Worm (Caenorhabditis elegans): ENCODE results near the gene aman-2.
A peak's percentile ranks its signal among the peaks of the same experiment; 100 is the strongest.

aman-2 gene

DNA sequence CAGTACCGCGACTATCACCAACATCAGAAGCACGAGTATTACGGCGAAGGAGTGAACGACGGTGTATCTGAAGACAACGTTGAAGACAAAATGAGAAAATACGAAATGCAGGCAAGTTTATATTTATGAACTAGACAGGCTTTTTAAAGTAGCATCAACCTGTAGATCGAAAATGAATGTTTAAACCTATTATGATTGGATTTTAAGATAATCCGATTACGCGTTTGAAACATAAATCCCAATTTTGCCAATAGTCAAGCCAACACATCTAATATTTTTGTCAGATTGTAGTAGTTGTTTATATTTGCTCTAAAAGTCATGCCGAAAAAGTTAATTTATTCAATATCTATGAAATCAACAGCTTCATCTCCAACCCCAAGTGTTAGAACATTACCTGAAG, 31.8 kb downstream of the aman-2 start:
- TF ChIP-seq klf-2 (GFP tag; conservative IDR thresholded peaks at IDR 0.05) = no peak
- no peak for TF ChIP-seq cog-1 (tag; optimal IDR thresholded peaks at IDR 0.05)
- TF ChIP-seq ztf-29 (GFP tag; IDR thresholded peaks at IDR 0.05) = no peak
- no peak for TF ChIP-seq tab-1 (GFP tag; IDR thresholded peaks at IDR 0.05)

DNA sequence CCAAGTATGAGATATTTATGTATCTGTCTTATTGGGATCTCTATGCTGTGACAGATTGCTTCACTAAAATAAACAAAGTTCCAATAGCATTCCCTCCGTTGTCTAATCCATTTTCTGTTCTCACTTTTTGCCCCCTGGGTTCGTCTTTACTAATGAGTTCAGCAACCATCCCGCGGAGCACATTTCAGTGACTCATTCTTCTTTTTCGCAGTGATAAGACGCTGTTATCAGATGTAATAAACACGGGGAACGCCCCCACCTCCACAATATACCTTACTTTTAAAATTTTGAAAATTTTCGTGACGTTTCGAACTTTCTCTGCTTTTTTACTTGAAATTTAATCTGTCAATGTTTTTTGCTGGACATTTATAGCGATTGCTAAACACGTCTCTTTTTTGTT, 32.9 kb downstream of the aman-2 start:
- TF ChIP-seq T22C8.4 (GFP tag; IDR thresholded peaks at IDR 0.05) (no peak), ref-1 (GFP tag; conservative IDR thresholded peaks at IDR 0.05) (no peak), flt-1 (GFP tag; IDR thresholded peaks at IDR 0.05) (no peak), klf-2 (GFP tag; conservative IDR thresholded peaks at IDR 0.05) (no peak), med-1 (GFP tag; optimal IDR thresholded peaks at IDR 0.05; ENCODE audit: insufficient read depth) (no peak), tab-1 (GFP tag; IDR thresholded peaks at IDR 0.05) (no peak)

DNA sequence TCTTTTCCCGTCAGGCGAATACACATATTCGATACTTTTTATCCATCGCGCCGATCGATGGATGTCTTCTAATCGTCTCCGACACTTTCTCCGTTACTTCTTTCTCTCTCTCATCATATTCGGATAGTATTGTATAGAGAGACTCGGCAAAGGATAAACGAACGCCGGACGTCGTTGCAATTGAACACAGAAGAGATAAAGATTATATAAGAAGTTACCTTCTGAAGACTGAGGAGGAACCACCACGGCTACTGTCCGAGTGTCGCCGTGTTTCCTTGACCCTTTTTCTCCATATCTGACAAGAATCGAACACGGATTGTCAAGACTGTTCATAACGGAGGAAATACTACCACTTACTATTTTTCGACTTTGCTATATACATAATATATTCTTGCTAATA, 33.9 kb downstream of the aman-2 start, which contains the start of gene sma-1:
sma-1 (plus strand) TSS at position 301 of the 400 bp plus-strand sequence.
- TF ChIP-seq ztf-29 (GFP tag; IDR thresholded peaks at IDR 0.05) (no peak), med-1 (GFP tag; optimal IDR thresholded peaks at IDR 0.05; ENCODE audit: insufficient read depth) (no peak), flt-1 (GFP tag; IDR thresholded peaks at IDR 0.05) (no peak), klf-2 (GFP tag; conservative IDR thresholded peaks at IDR 0.05) (no peak), tab-1 (GFP tag; IDR thresholded peaks at IDR 0.05) (no peak), ref-1 (GFP tag; conservative IDR thresholded peaks at IDR 0.05) (no peak), cog-1 (tag; optimal IDR thresholded peaks at IDR 0.05) (no peak), ztf-23 (GFP tag; IDR thresholded peaks at IDR 0.05) (no peak), T22C8.4 (GFP tag; IDR thresholded peaks at IDR 0.05) (no peak)

DNA sequence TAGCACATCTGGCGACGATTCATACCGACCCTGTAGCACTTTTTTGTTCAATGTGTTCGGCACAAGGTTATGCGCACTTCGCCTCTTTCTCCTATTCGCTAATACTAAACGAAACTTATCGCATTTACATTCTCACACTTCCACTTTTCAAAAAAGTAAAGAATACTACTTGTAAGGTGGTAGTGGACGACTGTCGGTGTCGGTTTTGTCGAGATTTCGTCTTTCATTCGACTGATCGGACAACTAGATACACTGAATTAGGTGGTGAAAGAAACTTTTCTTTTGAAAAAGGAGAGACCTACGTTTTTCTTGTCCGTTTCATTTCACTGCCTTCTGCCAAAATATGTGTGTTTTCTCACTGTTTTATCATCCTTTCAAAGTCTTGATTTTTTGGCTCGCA, 35.4 kb downstream of the aman-2 start:
- TF ChIP-seq cog-1 (tag; optimal IDR thresholded peaks at IDR 0.05) (no peak), T22C8.4 (GFP tag; IDR thresholded peaks at IDR 0.05) (no peak), tab-1 (GFP tag; IDR thresholded peaks at IDR 0.05) (no peak)

DNA sequence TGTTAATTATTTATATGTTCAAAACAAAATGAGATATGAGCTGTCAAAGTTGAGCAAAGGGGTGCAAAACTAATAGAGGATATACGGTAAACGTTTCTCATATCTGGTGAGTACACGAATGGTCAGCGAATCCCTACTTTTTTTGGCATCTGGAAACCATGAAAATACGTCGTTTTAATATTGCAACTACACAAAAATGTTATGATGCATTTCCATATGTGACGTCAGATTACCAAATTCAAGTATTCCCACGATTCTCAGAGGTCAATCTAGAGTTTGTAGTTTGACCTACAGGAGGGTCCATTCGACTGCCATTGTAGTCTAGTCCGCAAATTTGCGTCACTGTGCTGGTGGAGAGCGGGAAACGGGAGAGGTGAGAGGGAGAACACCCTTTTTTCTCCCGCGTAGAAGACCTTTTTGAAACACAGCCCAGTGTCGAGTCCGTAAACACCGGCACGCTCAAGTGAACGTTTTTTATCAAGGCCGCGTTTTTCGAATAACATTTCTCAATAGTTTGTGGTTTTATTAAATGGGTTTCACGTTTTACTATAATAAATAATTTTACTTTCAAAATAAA, 36.6 kb downstream of the aman-2 start:
- TF ChIP-seq ref-1 (GFP tag; conservative IDR thresholded peaks at IDR 0.05) = no peak
- TF ChIP-seq ztf-23 (GFP tag; IDR thresholded peaks at IDR 0.05) = 0 out of 2 replicates have a peak, but pooled peaks have one; percentile 43
- no peak for TF ChIP-seq T22C8.4 (GFP tag; IDR thresholded peaks at IDR 0.05)
- TF ChIP-seq klf-2 (GFP tag; conservative IDR thresholded peaks at IDR 0.05) = no peak
- no peak for TF ChIP-seq med-1 (GFP tag; optimal IDR thresholded peaks at IDR 0.05; ENCODE audit: insufficient read depth)
- no peak for TF ChIP-seq tab-1 (GFP tag; IDR thresholded peaks at IDR 0.05)
- TF ChIP-seq flt-1 (GFP tag; IDR thresholded peaks at IDR 0.05) = peak; percentile 58; the same call in 1 of the 2 replicates
- TF ChIP-seq cog-1 (tag; optimal IDR thresholded peaks at IDR 0.05) = peak; percentile 29

DNA sequence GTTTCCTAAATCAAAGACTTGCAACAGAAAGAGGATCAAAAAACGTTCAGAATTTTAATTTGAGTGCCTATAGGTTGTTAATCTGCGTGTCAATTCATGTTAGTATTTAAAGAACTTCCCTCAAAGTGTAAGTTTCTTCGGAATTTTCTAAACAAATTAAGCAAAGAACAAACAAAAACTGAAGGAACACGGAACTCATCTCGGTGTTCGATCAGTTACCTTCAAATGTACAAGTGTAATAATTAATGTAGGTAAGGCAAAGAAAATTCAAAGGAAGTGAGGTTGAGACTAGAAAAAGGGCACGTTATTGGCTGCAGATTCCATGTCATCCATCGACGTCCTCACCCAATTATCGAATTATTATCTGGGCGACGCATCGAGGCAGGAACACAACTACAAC, 39.1 kb downstream of the aman-2 start, which contains the start of gene K12G11.6:
K12G11.6 (plus strand) TSS at position 357 of the 400 bp plus-strand sequence.
- TF ChIP-seq ztf-23 (GFP tag; IDR thresholded peaks at IDR 0.05) = no peak
- TF ChIP-seq tab-1 (GFP tag; IDR thresholded peaks at IDR 0.05) = no peak
- TF ChIP-seq cog-1 (tag; optimal IDR thresholded peaks at IDR 0.05) = no peak
- TF ChIP-seq klf-2 (GFP tag; conservative IDR thresholded peaks at IDR 0.05) = no peak
- TF ChIP-seq ztf-29 (GFP tag; IDR thresholded peaks at IDR 0.05) = no peak
- no peak for TF ChIP-seq T22C8.4 (GFP tag; IDR thresholded peaks at IDR 0.05)
- TF ChIP-seq ref-1 (GFP tag; conservative IDR thresholded peaks at IDR 0.05) = no peak
- TF ChIP-seq med-1 (GFP tag; optimal IDR thresholded peaks at IDR 0.05; ENCODE audit: insufficient read depth) = no peak
- no peak for TF ChIP-seq flt-1 (GFP tag; IDR thresholded peaks at IDR 0.05)

DNA sequence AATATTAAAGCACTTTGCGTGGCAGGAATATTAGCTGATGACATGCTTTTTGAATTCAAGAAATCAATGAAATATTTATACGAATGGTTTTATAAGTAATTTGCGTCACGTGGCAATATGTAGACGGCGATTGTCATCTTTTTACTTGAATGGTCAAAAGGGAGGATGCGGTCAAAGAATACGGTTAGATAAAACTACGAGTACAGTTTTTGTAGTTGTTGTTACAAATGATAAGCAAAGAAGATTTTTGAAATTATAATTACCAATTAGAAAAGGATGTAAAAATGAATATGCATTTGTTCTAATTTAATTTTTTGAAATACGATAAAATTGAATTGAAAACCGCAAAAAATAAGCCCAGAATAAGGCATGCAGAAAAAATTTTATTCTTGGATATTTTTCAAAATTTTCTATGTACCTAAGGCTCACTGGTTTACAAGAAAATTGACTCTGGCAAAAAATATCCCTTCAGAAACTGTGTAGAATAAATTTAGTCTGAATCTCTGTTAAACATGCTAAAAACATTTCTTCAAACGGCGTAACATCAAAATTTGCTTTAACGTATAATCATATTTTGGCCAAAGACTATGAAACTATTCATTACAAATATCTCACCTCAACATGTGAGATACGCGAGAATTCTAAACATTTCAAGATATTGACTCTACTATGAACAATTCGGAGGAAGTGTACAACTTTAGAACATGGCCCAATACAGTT, 41.7 kb downstream of the aman-2 start, which contains the start of the genes sodh-2 and srx-76:
sodh-2 (minus strand) TSS at position 101 of the 720 bp plus-strand sequence.
srx-76 (plus strand) TSS at position 670 of the 720 bp plus-strand sequence.
- TF ChIP-seq tab-1 (GFP tag; IDR thresholded peaks at IDR 0.05) = no peak
- TF ChIP-seq ref-1 (GFP tag; conservative IDR thresholded peaks at IDR 0.05) = no peak
- TF ChIP-seq ztf-23 (GFP tag; IDR thresholded peaks at IDR 0.05) = no peak
- no peak for TF ChIP-seq T22C8.4 (GFP tag; IDR thresholded peaks at IDR 0.05)
- no peak for TF ChIP-seq flt-1 (GFP tag; IDR thresholded peaks at IDR 0.05)
- no peak for TF ChIP-seq ztf-29 (GFP tag; IDR thresholded peaks at IDR 0.05)
- TF ChIP-seq cog-1 (tag; optimal IDR thresholded peaks at IDR 0.05) = no peak
- TF ChIP-seq klf-2 (GFP tag; conservative IDR thresholded peaks at IDR 0.05) = no peak
- TF ChIP-seq med-1 (GFP tag; optimal IDR thresholded peaks at IDR 0.05; ENCODE audit: insufficient read depth) = no peak

DNA sequence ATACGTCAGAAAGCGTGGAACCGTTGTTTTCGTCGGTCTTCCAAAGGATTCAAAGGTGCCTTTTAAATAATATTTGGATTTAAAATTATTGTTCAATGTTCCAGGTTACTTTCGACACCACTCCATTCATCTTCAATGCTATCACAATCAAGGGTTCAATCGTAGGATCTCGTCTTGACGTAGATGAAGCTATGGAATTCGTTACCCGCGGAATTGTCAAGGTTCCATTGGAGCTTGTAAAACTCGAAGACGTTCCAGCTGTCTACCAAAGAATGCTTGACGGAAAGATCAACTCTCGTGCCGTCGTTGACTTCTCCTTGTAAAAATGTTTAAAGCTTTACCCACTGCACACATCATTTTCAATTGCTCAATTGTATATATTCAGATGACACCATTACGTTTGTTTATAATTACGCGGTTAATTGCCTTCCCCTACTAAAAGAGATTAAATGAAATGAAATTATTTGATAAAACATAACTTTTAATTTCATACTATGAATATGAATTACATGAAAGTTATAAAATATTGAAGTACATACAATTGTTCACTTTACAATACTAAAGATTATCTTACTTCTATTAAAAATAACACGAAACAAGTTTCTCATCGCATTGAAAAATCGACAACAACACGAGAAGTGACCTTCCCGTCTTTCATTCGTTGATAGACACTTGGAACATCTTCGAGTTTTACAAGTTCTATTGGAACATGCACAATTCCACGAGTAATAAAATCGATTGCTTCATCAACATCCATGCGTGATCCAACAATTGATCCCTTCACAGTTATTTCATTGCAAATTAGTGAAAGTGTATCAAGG, 43.7 kb downstream of the aman-2 start:
- TF ChIP-seq ztf-29 (GFP tag; IDR thresholded peaks at IDR 0.05) = no peak
- no peak for TF ChIP-seq tab-1 (GFP tag; IDR thresholded peaks at IDR 0.05)

DNA sequence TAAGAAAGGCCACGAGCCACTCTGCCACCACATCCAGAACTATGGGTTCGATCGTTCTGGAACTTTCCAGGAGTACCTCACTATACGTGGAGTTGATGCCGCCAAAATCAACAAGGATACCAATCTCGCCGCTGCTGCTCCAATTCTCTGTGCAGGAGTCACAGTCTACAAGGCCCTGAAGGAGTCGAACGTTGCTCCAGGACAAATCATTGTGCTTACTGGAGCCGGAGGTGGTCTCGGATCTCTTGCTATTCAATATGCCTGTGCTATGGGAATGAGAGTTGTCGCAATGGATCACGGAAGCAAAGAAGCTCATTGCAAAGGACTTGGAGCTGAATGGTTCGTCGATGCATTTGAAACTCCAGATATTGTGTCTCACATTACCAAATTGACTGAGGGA, 44.4 kb downstream of the aman-2 start:
- TF ChIP-seq tab-1 (GFP tag; IDR thresholded peaks at IDR 0.05) (no peak), T22C8.4 (GFP tag; IDR thresholded peaks at IDR 0.05) (no peak)

DNA sequence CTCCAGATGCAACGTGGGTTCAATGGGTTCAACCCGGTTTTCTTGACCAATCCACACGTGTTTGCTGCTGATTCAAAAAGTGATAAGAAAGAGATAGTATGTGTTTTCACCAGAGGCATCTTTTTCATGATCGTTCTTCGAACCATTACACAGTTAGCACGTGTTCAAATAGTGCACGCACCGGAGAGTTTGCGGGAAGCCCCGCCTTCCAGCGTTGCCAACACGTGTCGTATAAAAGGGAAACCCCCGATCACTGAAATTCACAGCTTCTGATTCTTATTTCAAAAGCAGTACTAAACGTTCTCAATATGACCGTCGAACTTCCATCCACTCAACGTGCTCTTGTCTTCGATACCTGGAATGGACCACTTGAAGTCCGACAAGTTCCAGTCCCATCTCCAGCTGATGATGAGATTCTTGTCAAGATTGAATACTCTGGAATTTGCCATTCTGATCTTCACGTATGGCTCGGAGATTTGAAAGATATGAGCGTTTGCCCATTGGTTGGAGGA, 45.0 kb downstream of the aman-2 start, which contains the start of gene adh-1:
adh-1 (plus strand) TSS at position 261 of the 512 bp plus-strand sequence.
- TF ChIP-seq T22C8.4 (GFP tag; IDR thresholded peaks at IDR 0.05) (no peak), med-1 (GFP tag; optimal IDR thresholded peaks at IDR 0.05; ENCODE audit: insufficient read depth) (no peak), flt-1 (GFP tag; IDR thresholded peaks at IDR 0.05) (no peak), cog-1 (tag; optimal IDR thresholded peaks at IDR 0.05) (no peak), ref-1 (GFP tag; conservative IDR thresholded peaks at IDR 0.05) (no peak), ztf-23 (GFP tag; IDR thresholded peaks at IDR 0.05) (no peak), tab-1 (GFP tag; IDR thresholded peaks at IDR 0.05) (no peak), ztf-29 (GFP tag; IDR thresholded peaks at IDR 0.05) (no peak), klf-2 (GFP tag; conservative IDR thresholded peaks at IDR 0.05) (no peak)

Measured in whole organism, midembryonic.